Worm (Caenorhabditis elegans) whole organism, L2 larva: Measurements from ENCODE around the gene F49C12.7.

Experiments
- C34F6.9 ChIP-seq: fragments of 150-350 bp; optimal IDR thresholded peaks from 2 replicates; lab custom pipeline; 2014; ENCODE audit warnings: missing biosample characterization, missing genetic modification characterization
- F13H6.1 ChIP-seq: sonication (generic microtip); optimal IDR thresholded peaks from 2 replicates; lab custom pipeline; 2016; ENCODE audit warnings: missing genetic modification characterization, missing compliant biosample characterization
- R02D3.7 ChIP-seq: fragments of 150-350 bp; optimal IDR thresholded peaks from 2 replicates; lab custom pipeline; 2014; ENCODE audit warnings: missing biosample characterization, missing genetic modification characterization
- alr-1 ChIP-seq: fragments of 150-350 bp; optimal IDR thresholded peaks from 2 replicates; lab custom pipeline; 2014; ENCODE audit warnings: missing biosample characterization, missing genetic modification characterization
- aly-2 ChIP-seq: fragments of 150-350 bp; optimal IDR thresholded peaks from 2 replicates; lab custom pipeline; 2014; ENCODE audit warnings: missing biosample characterization, missing genetic modification characterization
- ceh-16 ChIP-seq: fragments of 150-350 bp; optimal IDR thresholded peaks from 2 replicates; lab custom pipeline; 2014; ENCODE audit warnings: missing biosample characterization, missing genetic modification characterization
- ceh-82 ChIP-seq: fragments of 150-350 bp; optimal IDR thresholded peaks from 2 replicates; lab custom pipeline; 2014; ENCODE audit warnings: missing biosample characterization, missing genetic modification characterization
- crh-2 ChIP-seq: sonication (generic microtip); optimal IDR thresholded peaks from 2 replicates; lab custom pipeline; 2017; ENCODE audit warnings: missing biosample characterization, missing genetic modification characterization
- dmd-4 ChIP-seq: sonication (generic microtip); optimal IDR thresholded peaks from 2 replicates; lab custom pipeline; 2017; ENCODE audit warnings: missing biosample characterization, missing genetic modification characterization
- elt-3 ChIP-seq: sonication (generic microtip); optimal IDR thresholded peaks from 2 replicates; lab custom pipeline; 2017; ENCODE audit warnings: missing biosample characterization, missing genetic modification characterization
- fos-1 ChIP-seq: fragments of 150-350 bp; optimal IDR thresholded peaks from 2 replicates; lab custom pipeline; 2014; ENCODE audit warnings: missing biosample characterization, missing genetic modification characterization
- gmeb-1 ChIP-seq: fragments of 150-350 bp; optimal IDR thresholded peaks from 2 replicates; lab custom pipeline; 2014; ENCODE audit warnings: missing biosample characterization, missing genetic modification characterization
- lin-11 ChIP-seq: fragments of 150-350 bp; sonication (generic microtip); optimal IDR thresholded peaks from 2 replicates; lab custom pipeline; 2014; ENCODE audit warnings: missing biosample characterization, missing genetic modification characterization, inconsistent platforms, mixed read lengths
- lin-39 ChIP-seq: fragments of 150-350 bp; optimal IDR thresholded peaks from 2 replicates; lab custom pipeline; 2014; ENCODE audit warnings: missing biosample characterization, missing genetic modification reagents, missing genetic modification characterization
- lsy-2 ChIP-seq, 2 experiments: fragments of 150-350 bp in 1 of 2; sonication (generic microtip) in 1 of 2; optimal IDR thresholded peaks; 2 replicates each; lab custom pipeline; 2014 to 2017; ENCODE audit warnings: missing biosample characterization in 2 of 2, missing genetic modification characterization in 2 of 2
- mab-5 ChIP-seq: fragments of 150-350 bp; optimal IDR thresholded peaks from 2 replicates; lab custom pipeline; 2014; ENCODE audit warnings: missing biosample characterization, missing genetic modification characterization
- mbf-1 ChIP-seq: sonication (generic microtip); optimal IDR thresholded peaks from 2 replicates; lab custom pipeline; 2017; ENCODE audit warnings: missing biosample characterization, missing genetic modification characterization
- nhr-10 ChIP-seq: sonication (generic microtip); optimal IDR thresholded peaks from 2 replicates; lab custom pipeline; 2017; ENCODE audit warnings: missing biosample characterization, missing genetic modification characterization
- nhr-11 ChIP-seq: fragments of 150-350 bp; optimal IDR thresholded peaks from 2 replicates; lab custom pipeline; 2014; ENCODE audit warnings: missing biosample characterization, missing genetic modification characterization
- nhr-129 ChIP-seq: fragments of 150-350 bp; optimal IDR thresholded peaks from 2 replicates; lab custom pipeline; 2014; ENCODE audit warnings: missing biosample characterization, missing genetic modification characterization
- nhr-23 ChIP-seq: fragments of 150-350 bp; optimal IDR thresholded peaks from 2 replicates; lab custom pipeline; 2014; ENCODE audit warnings: missing biosample characterization, missing genetic modification reagents, missing genetic modification characterization
- nhr-237 ChIP-seq: fragments of 150-350 bp; optimal IDR thresholded peaks from 2 replicates; lab custom pipeline; 2014; ENCODE audit warnings: missing biosample characterization, missing genetic modification characterization
- nhr-25 ChIP-seq: fragments of 150-350 bp; sonication (generic microtip); optimal IDR thresholded peaks from 3 replicates; lab custom pipeline; 2014; ENCODE audit warnings: missing biosample characterization, missing genetic modification characterization
- nhr-6 ChIP-seq: fragments of 150-350 bp; optimal IDR thresholded peaks from 2 replicates; lab custom pipeline; 2014; ENCODE audit warnings: missing biosample characterization, missing genetic modification characterization
- nhr-77 ChIP-seq: fragments of 150-350 bp; optimal IDR thresholded peaks from 2 replicates; lab custom pipeline; 2014; ENCODE audit warnings: missing biosample characterization, missing genetic modification characterization
- sem-4 ChIP-seq: fragments of 150-350 bp; optimal IDR thresholded peaks from 2 replicates; lab custom pipeline; 2014; ENCODE audit warnings: missing biosample characterization, missing genetic modification reagents, missing genetic modification characterization
- skn-1 ChIP-seq: sonication (generic microtip); optimal IDR thresholded peaks from 2 replicates; lab custom pipeline; 2017; ENCODE audit warnings: missing biosample characterization, missing genetic modification characterization
- sma-3 ChIP-seq: sonication (generic microtip); optimal IDR thresholded peaks from 2 replicates; lab custom pipeline; 2016; ENCODE audit warnings: missing genetic modification reagents, missing genetic modification characterization, missing compliant biosample characterization
- sma-9 ChIP-seq, 2 experiments: fragments of 150-350 bp in 1 of 2; sonication (generic microtip) in 1 of 2; optimal IDR thresholded peaks; 2 replicates each; lab custom pipeline; 2014 to 2016; ENCODE audit warnings: missing genetic modification characterization in 2 of 2, mild to moderate bottlenecking in 1 of 2, missing biosample characterization in 1 of 2, missing compliant biosample characterization in 1 of 2, missing genetic modification reagents in 1 of 2, moderate library complexity in 1 of 2
- unc-39 ChIP-seq: fragments of 150-350 bp; optimal IDR thresholded peaks from 2 replicates; lab custom pipeline; 2014; ENCODE audit warnings: missing biosample characterization, missing genetic modification characterization
- unc-55 ChIP-seq: fragments of 150-350 bp; sonication (generic microtip); optimal IDR thresholded peaks from 3 replicates; lab custom pipeline; 2014; ENCODE audit warnings: missing biosample characterization, missing genetic modification reagents, missing genetic modification characterization
- zag-1 ChIP-seq: fragments of 150-350 bp; optimal IDR thresholded peaks from 2 replicates; lab custom pipeline; 2014; ENCODE audit warnings: missing biosample characterization, missing genetic modification characterization
- ztf-1 ChIP-seq: fragments of 200-800 bp; sonication (Bioruptor generic); conservative IDR thresholded peaks from 2 replicates; pipeline ENCODE4 v1.3.6; 2022; ENCODE audit warnings: missing genetic modification characterization, missing compliant biosample characterization
- ztf-11 ChIP-seq: sonication (generic microtip); optimal IDR thresholded peaks from 2 replicates; lab custom pipeline; 2017; ENCODE audit warnings: missing biosample characterization, missing genetic modification characterization

Gene F49C12.7

DNA sequence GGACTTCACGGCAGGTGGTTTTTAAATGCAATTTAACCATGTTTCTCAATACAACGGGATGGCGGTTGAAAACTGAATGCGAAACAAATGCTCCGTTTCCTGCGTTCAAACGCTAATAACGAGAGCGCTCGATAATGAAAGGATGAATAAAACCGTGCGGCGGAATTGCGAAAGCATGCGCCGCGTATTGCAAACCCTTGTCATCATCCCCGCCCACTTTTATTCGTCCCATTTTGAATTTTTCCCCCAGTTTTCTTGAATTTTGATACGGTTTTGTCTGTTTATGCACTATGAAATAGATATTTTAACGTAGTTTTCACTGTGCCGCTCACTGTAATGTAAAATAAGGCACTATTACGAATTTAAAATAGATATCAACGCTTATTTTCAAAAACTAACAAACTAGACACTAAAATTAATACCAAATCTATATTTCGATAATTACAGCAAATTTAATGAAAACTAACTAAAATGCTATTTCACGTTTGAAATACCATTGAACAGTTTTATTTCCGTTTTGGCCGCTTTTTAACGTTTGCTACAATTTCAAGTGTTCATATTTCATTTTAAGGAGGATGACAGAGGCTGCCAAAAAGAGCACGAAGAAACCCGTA, 3.4 kb upstream of the F49C12.7 start, which contains the start of the genes F49C12.9 and rpn-7:
Gene F49C12.9, minus strand, starts transcription at position 148 of the 614 bp plus-strand sequence.
Gene rpn-7, plus strand, starts transcription at position 564 of the 614 bp plus-strand sequence.
- TF ChIP-seq sma-9 (GFP tag; optimal IDR thresholded peaks at IDR 0.05; lab: Kevin White, UChicago) = no peak
- TF ChIP-seq sma-9 (tag; optimal IDR thresholded peaks at IDR 0.05; lab: Kevin White, UChicago) = no peak
- TF ChIP-seq unc-55 (GFP tag; lab: Kevin White, UChicago) = peak; percentile 65
- no peak for TF ChIP-seq R02D3.7
- no peak for TF ChIP-seq mbf-1
- TF ChIP-seq mab-5 (tag; lab: Kevin White, UChicago) = no peak
- no peak for TF ChIP-seq nhr-23 (tag; lab: Kevin White, UChicago)
- TF ChIP-seq alr-1 (tag; lab: Kevin White, UChicago) = no peak
- no peak for TF ChIP-seq nhr-10 (tag; lab: Kevin White, UChicago)
- no peak for TF ChIP-seq ztf-11
- peak; percentile 11 for TF ChIP-seq fos-1 (tag; lab: Kevin White, UChicago)
- peak; percentile 26 for TF ChIP-seq gmeb-1 (tag; lab: Kevin White, UChicago)
- TF ChIP-seq nhr-237 (tag; lab: Kevin White, UChicago) = no peak
- peak; percentile 18 for TF ChIP-seq lin-11
- TF ChIP-seq crh-2 (tag; lab: Kevin White, UChicago) = peak; percentile 5
- TF ChIP-seq elt-3 (tag; lab: Kevin White, UChicago) = no peak
- TF ChIP-seq nhr-77 (tag; lab: Kevin White, UChicago) = no peak
- TF ChIP-seq nhr-25 (tag; lab: Kevin White, UChicago) = no peak
- no peak for TF ChIP-seq ztf-1 (GFP tag; lab: Robert Waterston, UW)
- TF ChIP-seq lin-39 = no peak
- TF ChIP-seq ceh-82 (tag; lab: Kevin White, UChicago) = no peak
- no peak for TF ChIP-seq nhr-11 (tag; lab: Kevin White, UChicago)
- no peak for TF ChIP-seq aly-2
- TF ChIP-seq F13H6.1 (tag; lab: Kevin White, UChicago) = no peak
- TF ChIP-seq lsy-2 (tag; optimal IDR thresholded peaks at IDR 0.05; lab: Kevin White, UChicago) = peak in 1 of 2 experiments; percentile 3
- peak; percentile 6 for TF ChIP-seq sma-3 (GFP tag; lab: Kevin White, UChicago)
- TF ChIP-seq unc-39 = no peak
- TF ChIP-seq skn-1 (tag; lab: Kevin White, UChicago) = peak; percentile 97
- peak; percentile 61 for TF ChIP-seq nhr-129 (tag; lab: Kevin White, UChicago)
- TF ChIP-seq C34F6.9 (tag; lab: Kevin White, UChicago) = peak; percentile 59

DNA sequence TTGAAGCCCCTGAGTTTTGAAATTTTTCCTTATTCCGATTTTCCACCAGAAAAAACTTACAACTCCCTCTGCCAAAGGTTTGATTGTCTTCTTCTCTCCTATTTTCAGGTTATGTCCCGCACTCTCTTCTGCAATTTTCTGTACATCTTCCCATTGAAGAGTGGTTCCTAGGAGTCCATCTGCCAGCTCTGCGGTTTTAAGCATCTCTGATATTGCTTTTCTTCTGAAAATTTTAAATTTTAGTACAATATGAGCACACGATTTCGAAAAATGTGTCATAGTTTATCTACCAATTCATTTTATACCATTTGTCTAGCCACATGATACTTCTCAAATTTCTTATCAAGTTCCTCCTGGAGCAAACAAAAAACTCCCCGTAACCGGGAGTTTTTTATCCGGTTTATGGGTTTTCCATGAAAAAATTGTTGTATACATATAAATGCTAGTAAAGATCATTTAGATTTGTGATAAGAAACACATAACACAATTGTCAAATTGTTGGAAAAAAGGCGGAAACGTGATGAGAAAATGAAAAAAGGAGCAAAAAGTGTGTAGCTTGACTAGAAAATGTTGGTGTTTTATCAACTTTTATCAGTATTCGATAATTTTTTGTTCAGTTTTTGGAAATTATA, 1.7 kb downstream of the F49C12.7 start:
- TF ChIP-seq fos-1 (tag; lab: Kevin White, UChicago) (peak; percentile 50), nhr-6 (tag; lab: Kevin White, UChicago) (no peak), F13H6.1 (tag; lab: Kevin White, UChicago) (no peak), ceh-82 (tag; lab: Kevin White, UChicago) (no peak)
- TF ChIP-seq, all 48 proteins: peak for 1

DNA sequence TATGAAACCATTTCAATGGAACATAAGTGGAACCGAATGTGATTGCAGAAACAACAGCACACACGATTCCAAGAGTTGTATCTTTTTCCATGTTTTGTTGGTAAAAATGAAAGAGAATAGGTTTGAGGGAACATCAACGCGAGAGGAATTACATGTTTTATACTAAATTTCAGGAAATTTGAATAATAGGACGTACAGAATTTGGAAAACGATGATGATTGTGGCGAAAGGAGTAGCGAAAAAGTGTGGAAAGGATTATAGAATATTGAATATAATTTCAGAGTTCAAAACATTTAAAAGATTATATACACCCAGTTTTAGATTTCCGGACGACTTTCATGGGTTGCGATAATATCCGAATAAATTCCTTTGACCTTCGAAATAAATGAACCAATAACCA, 3.8 kb downstream of the F49C12.7 start, which contains the start of gene F49C12.6:
Gene F49C12.6, minus strand, starts transcription at position 101 of the 400 bp plus-strand sequence.
- TF ChIP-seq ceh-16 (tag; lab: Kevin White, UChicago) (no peak), ztf-11 (no peak), nhr-77 (tag; lab: Kevin White, UChicago) (no peak), sem-4 (tag; lab: Kevin White, UChicago) (no peak), zag-1 (tag; lab: Kevin White, UChicago) (no peak)

DNA sequence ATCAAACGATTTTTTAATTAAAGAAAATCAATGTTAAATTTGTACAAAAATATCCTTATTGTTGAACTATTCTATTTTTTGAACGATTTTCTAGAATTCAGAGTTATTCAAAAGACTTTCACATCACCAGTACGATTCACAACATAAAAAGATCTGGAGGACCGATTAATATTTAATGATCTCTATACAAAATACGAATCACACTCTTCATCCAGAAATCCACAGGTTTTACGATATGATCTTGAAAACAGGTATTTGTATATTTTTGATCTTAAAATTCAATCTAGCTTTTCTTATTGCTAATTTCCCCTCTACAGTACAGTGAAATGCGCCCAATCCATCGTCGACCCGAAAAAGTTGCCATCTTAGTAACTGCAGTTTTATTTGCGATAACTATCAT, 8.1 kb downstream of the F49C12.7 start, which contains the start of gene F49C12.5:
Gene F49C12.5, plus strand, starts transcription at position 301 of the 400 bp plus-strand sequence.
- no peak for TF ChIP-seq ceh-82 (tag; lab: Kevin White, UChicago)
- no peak for TF ChIP-seq lin-39
- no peak for TF ChIP-seq ceh-16 (tag; lab: Kevin White, UChicago)
- no peak for TF ChIP-seq alr-1 (tag; lab: Kevin White, UChicago)
- TF ChIP-seq mab-5 (tag; lab: Kevin White, UChicago) = no peak
- no peak for TF ChIP-seq sma-9 (GFP tag; optimal IDR thresholded peaks at IDR 0.05; lab: Kevin White, UChicago)
- TF ChIP-seq sma-9 (tag; optimal IDR thresholded peaks at IDR 0.05; lab: Kevin White, UChicago) = no peak
- no peak for TF ChIP-seq elt-3 (tag; lab: Kevin White, UChicago)
- TF ChIP-seq nhr-129 (tag; lab: Kevin White, UChicago) = no peak
- no peak for TF ChIP-seq dmd-4 (tag; lab: Kevin White, UChicago)
